Fruit fly (Drosophila melanogaster): ENCODE measurements around the gene CG10801.

DNA sequence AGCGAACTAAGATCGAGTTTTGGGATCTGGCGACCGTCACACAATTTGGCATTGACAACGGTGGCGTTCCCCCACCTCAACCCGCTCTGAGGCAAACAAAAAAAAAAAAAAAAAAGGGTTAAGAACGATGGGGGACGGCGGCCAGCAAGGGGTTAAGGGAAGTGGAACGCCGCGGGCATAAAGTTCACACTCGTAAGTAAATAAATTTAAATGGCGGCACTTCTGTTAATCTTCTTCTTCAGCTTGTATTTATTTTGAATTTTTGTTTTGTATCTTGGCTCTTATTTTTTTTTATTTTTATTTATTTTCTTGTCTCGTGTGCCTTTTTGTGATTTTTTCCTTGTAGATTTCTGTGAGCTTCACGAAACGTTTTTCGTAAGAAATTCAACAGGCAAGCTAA, 47.5 kb upstream of the CG10801 start:
- no peak for TF ChIP-seq CG8478 (optimal IDR thresholded peaks at IDR 0.05)
- TF ChIP-seq CTCF (optimal IDR thresholded peaks at IDR 0.05): no peak
